Worm (Caenorhabditis elegans) whole organism, early embryonic: ENCODE data around the gene T03F6.3.

Source experiments
- B0310.2 ChIP-seq: sonication (generic microtip); optimal IDR thresholded peaks from 2 replicates; lab custom pipeline; 2016; ENCODE audit warnings: mild to moderate bottlenecking, missing genetic modification characterization, missing compliant biosample characterization
- F13C5.2 ChIP-seq: sonication (generic microtip); optimal IDR thresholded peaks from 2 replicates; lab custom pipeline; 2017; ENCODE audit warnings: mild to moderate bottlenecking, missing genetic modification characterization, inconsistent platforms, missing compliant biosample characterization
- aly-1 ChIP-seq: sonication (generic microtip); optimal IDR thresholded peaks from 2 replicates; lab custom pipeline; 2016; ENCODE audit warnings: missing genetic modification characterization, missing compliant biosample characterization
- ets-7 ChIP-seq: sonication (generic microtip); optimal IDR thresholded peaks from 2 replicates; lab custom pipeline; 2016; ENCODE audit warnings: missing genotype, missing genetic modification characterization, missing compliant biosample characterization
- flt-1 ChIP-seq: fragments of 200-800 bp; sonication (Bioruptor generic); IDR thresholded peaks from 2 replicates; pipeline ENCODE4 v1.3.6; 2022; ENCODE audit warnings: missing genetic modification characterization, missing compliant biosample characterization
- hmbx-1 ChIP-seq: sonication (generic microtip); optimal IDR thresholded peaks from 2 replicates; lab custom pipeline; 2016; ENCODE audit warnings: mild to moderate bottlenecking, missing genetic modification characterization, missing compliant biosample characterization
- hnd-1 ChIP-seq: sonication (generic microtip); optimal IDR thresholded peaks from 2 replicates; lab custom pipeline; 2016; ENCODE audit warnings: missing genetic modification characterization, missing compliant biosample characterization
- tbx-11 ChIP-seq: fragments of 200-800 bp; sonication (Bioruptor generic); IDR thresholded peaks from 2 replicates; pipeline ENCODE4 v1.3.6; 2022; ENCODE audit warnings: missing genetic modification characterization, missing compliant biosample characterization
- tbx-37 ChIP-seq: fragments of 200-800 bp; sonication (Bioruptor generic); conservative IDR thresholded peaks from 2 replicates; pipeline ENCODE4 v1.3.6; 2022; ENCODE audit warnings: missing genetic modification reagents, missing genetic modification characterization, missing compliant biosample characterization
- tra-4 ChIP-seq: sonication (generic microtip); optimal IDR thresholded peaks from 2 replicates; lab custom pipeline; 2017; ENCODE audit warnings: missing genetic modification characterization, missing compliant biosample characterization

T03F6.3 gene

ce11 chrIII:13435570-13435969, 46.4 kb downstream of the T03F6.3 start, which contains the start of gene F45G2.8:
F45G2.8 (minus strand) TSS chrIII:13435670.
- no peak for TF ChIP-seq tbx-11 (GFP tag; lab: Robert Waterston, UW)

- TF ChIP-seq flt-1 (GFP tag; lab: Robert Waterston, UW) (no peak), hnd-1 (no peak), tbx-37 (GFP tag; lab: Robert Waterston, UW) (no peak), aly-1 (tag; lab: Kevin White, UChicago) (no peak), F13C5.2 (tag; lab: Kevin White, UChicago) (no peak), B0310.2 (tag; lab: Kevin White, UChicago) (no peak), tbx-11 (GFP tag; lab: Robert Waterston, UW) (no peak), tra-4 (tag; lab: Kevin White, UChicago) (no peak), ets-7 (tag; lab: Kevin White, UChicago) (no peak), hmbx-1 (tag; lab: Kevin White, UChicago) (no peak)
Measured at ce11 chrIII:13436843-13437242, 47.6 kb downstream of the T03F6.3 start, which contains the start of gene F45G2.9. F45G2.9 (minus strand) TSS chrIII:13436943.

ce11 chrIII:13439415-13439814, 50.2 kb downstream of the T03F6.3 start, which contains the start of gene ciao-2B:
ciao-2B (minus strand) TSS chrIII:13439544.
- TF ChIP-seq hnd-1 (no peak), tbx-37 (GFP tag; lab: Robert Waterston, UW) (peak; percentile 35; the same call in 1 of the 2 replicates)
